Fruit fly (Drosophila melanogaster) whole organism, embryonic: Measurements from ENCODE around the gene CG16965.

Source experiments
- CG12299 ChIP-seq: fragments of 200-800 bp; sonication (Bioruptor generic); optimal IDR thresholded peaks from 2 replicates; lab custom pipeline; 2018; ENCODE audit warnings: missing biosample characterization, mild to moderate bottlenecking, missing genetic modification characterization
- CG17328 ChIP-seq: fragments of 200-800 bp; sonication (Bioruptor generic); IDR thresholded peaks from 2 replicates; pipeline ENCODE4 v1.3.6; 2022; ENCODE audit warnings: missing biosample characterization, missing genetic modification characterization
- CG2116 ChIP-seq: fragments of 200-800 bp; sonication (Bioruptor generic); optimal IDR thresholded peaks from 3 replicates; lab custom pipeline; 2018; ENCODE audit warnings: missing biosample characterization, mild to moderate bottlenecking, missing genetic modification characterization
- D ChIP-seq, 2 experiments: fragments of 200-800 bp in 1 of 2; fragments of >200 bp in 1 of 2; sonication (Bioruptor generic) in 1 of 2; optimal IDR thresholded peaks; 2 replicates in 1 of 2; 3 replicates in 1 of 2; lab custom pipeline; 2017; ENCODE audit warnings: mild to moderate bottlenecking in 1 of 2, missing biosample characterization in 1 of 2, missing genetic modification characterization in 1 of 2, missing genetic modification reagents in 1 of 2
- Ets65A ChIP-seq: fragments of 200-800 bp; sonication (Bioruptor generic); peaks from one replicate; lab custom pipeline; 2016; ENCODE audit warnings: missing biosample characterization, missing genetic modification characterization
- jumu ChIP-seq: fragments of 200-800 bp; sonication (Bioruptor generic); optimal IDR thresholded peaks from 3 replicates; lab custom pipeline; 2016; ENCODE audit warnings: missing biosample characterization, missing genetic modification characterization
- schlank ChIP-seq: fragments of 200-800 bp; sonication (Bioruptor generic); optimal IDR thresholded peaks from 2 replicates; lab custom pipeline; 2018; ENCODE audit warnings: missing biosample characterization, mild to moderate bottlenecking, missing genetic modification characterization

DNA sequence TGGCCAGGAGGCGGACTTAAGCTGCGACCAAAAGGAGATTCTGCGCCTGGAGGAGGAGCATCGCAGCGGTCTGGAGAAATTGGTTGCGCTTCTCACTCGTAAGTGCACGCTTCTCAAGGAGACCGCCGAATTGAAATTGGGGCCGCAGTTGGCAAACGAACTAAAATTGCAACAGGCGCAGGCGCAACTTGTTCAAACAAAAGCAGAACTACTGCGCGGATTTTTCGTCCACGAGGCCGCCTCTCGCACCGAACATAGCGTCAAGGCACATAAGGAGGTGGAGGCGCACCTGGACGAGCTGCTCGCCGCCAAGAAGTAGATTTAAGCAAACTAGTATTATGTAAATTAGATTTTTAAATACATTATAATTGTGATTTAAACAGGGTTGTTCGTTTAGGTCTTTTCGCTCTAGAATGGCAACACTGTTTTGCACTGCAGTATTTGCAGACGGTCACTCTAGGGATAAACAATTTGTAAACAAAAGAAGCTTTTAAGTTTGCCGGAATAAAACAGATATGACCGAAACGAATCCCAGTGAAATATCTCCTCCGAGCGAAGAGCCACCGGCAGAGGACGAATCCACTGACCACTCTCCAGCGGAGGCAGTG, 9.2 kb downstream of the CG16965 start, which contains the start of gene escl:
- TF ChIP-seq jumu (GFP tag; lab: Kevin White, UChicago), result no peak
- TF ChIP-seq CG17328 (GFP tag; lab: Robert Waterston, UW), result no peak
- no peak for TF ChIP-seq Ets65A (GFP tag; lab: Kevin White, UChicago)
- TF ChIP-seq CG12299 (tag; lab: Kevin White, UChicago), result no peak
- no peak for TF ChIP-seq CG2116
- TF ChIP-seq schlank, result no peak
- TF ChIP-seq D (optimal IDR thresholded peaks at IDR 0.05; lab: Kevin White, UChicago), result no peak
- TF ChIP-seq D (GFP tag; optimal IDR thresholded peaks at IDR 0.05; lab: Kevin White, UChicago), result no peak
